Worm (Caenorhabditis elegans) whole organism, late embryonic: ENCODE measurements around the gene nmr-2.

Source experiments
- fkh-10 ChIP-seq: fragments of 150-350 bp; optimal IDR thresholded peaks from 2 replicates; lab custom pipeline; 2014; ENCODE audit warnings: missing biosample characterization, missing genetic modification reagents, missing genetic modification characterization
- ztf-16 ChIP-seq: sonication (generic microtip); optimal IDR thresholded peaks from 2 replicates; lab custom pipeline; 2017; ENCODE audit warnings: missing genetic modification characterization, missing compliant biosample characterization

ce11 chrV:15060595-15060994, 49.1 kb upstream of the nmr-2 start:
- TF ChIP-seq ztf-16 (tag; lab: Kevin White, UChicago): no peak
- no peak for TF ChIP-seq fkh-10 (GFP tag; lab: Kevin White, UChicago)
